Fruit fly (Drosophila melanogaster): ENCODE measurements around the gene CG32104.

Gene CG32104

dm6 chr3L:12442593-12442992 is 43.5 kb upstream of the CG32104 start (continued):
- TF ChIP-seq HLHmδ (GFP tag; optimal IDR thresholded peaks at IDR 0.05) (no peak), chif (GFP tag; optimal IDR thresholded peaks at IDR 0.05) (no peak), az2 (GFP tag; optimal IDR thresholded peaks at IDR 0.05) (peak; percentile 19), HLH54F (GFP tag; optimal IDR thresholded peaks at IDR 0.05) (no peak), CG12071 (GFP tag; optimal IDR thresholded peaks at IDR 0.05) (no peak), nom (GFP tag; optimal IDR thresholded peaks at IDR 0.05) (peak; percentile 19), CG8478 (optimal IDR thresholded peaks at IDR 0.05) (no peak), Chrac-16 (GFP tag; optimal IDR thresholded peaks at IDR 0.05) (no peak), Opbp (GFP tag; IDR thresholded peaks at IDR 0.05; ENCODE audit: partially characterized antibody) (no peak), lola (GFP tag; optimal IDR thresholded peaks at IDR 0.05) (peak in 1 of 3 experiments; percentile 60), CG7271 (tag; optimal IDR thresholded peaks at IDR 0.05) (no peak), Xrp1 (GFP tag; IDR thresholded peaks at IDR 0.05) (peak; percentile 48; the same call in 1 of the 2 replicates), tgo (GFP tag; IDR thresholded peaks at IDR 0.05) (no peak), gsb (GFP tag; IDR thresholded peaks at IDR 0.05) (no peak), gfzf (GFP tag; optimal IDR thresholded peaks at IDR 0.05) (no peak), hbn (GFP tag; IDR thresholded peaks at IDR 0.05; ENCODE audit: partially characterized antibody) (no peak), B-H1 (GFP tag; IDR thresholded peaks at IDR 0.05) (no peak), CG15479 (GFP tag; optimal IDR thresholded peaks at IDR 0.05) (no peak), Stat92E (GFP tag; optimal IDR thresholded peaks at IDR 0.05) (no peak), zen2 (GFP tag; IDR thresholded peaks at IDR 0.05; ENCODE audit: partially characterized antibody) (no peak), nmo (GFP tag; optimal IDR thresholded peaks at IDR 0.05) (peak; percentile 28), gem (tag; optimal IDR thresholded peaks at IDR 0.05) (peak; percentile 39), dmrt11E (tag; optimal IDR thresholded peaks at IDR 0.05) (peak; percentile 64), Tbp (GFP tag; optimal IDR thresholded peaks at IDR 0.05) (no peak), Jarid2 (GFP tag; optimal IDR thresholded peaks at IDR 0.05) (no peak), gce (GFP tag; IDR thresholded peaks at IDR 0.05) (no peak), Blimp-1 (GFP tag; optimal IDR thresholded peaks at IDR 0.05) (peak; percentile 8), CG15073 (GFP tag; optimal IDR thresholded peaks at IDR 0.05) (no peak), Six4 (GFP tag; optimal IDR thresholded peaks at IDR 0.05) (no peak), wek (GFP tag; optimal IDR thresholded peaks at IDR 0.05) (no peak), Dek (tag; optimal IDR thresholded peaks at IDR 0.05) (no peak), MESR4 (GFP tag; optimal IDR thresholded peaks at IDR 0.05) (no peak), CG32767 (GFP tag; IDR thresholded peaks at IDR 0.05) (no peak), row (GFP tag; IDR thresholded peaks at IDR 0.05) (peak; percentile 59; the same call in 2 of the 3 replicates), sens (GFP tag) (peak; percentile 68), Drgx (GFP tag; IDR thresholded peaks at IDR 0.05) (0 out of 2 replicates have a peak, but pooled peaks have one; percentile 6), Ada2b (GFP tag; IDR thresholded peaks at IDR 0.05) (no peak), Sry-β (GFP tag; optimal IDR thresholded peaks at IDR 0.05) (no peak), CG32532 (GFP tag; IDR thresholded peaks at IDR 0.05) (no peak), CG16813 (GFP tag; IDR thresholded peaks at IDR 0.05; ENCODE audit: partially characterized antibody) (no peak), NC2β (GFP tag; optimal IDR thresholded peaks at IDR 0.05) (no peak), bbx (GFP tag; IDR thresholded peaks at IDR 0.05; ENCODE audit: partially characterized antibody) (no peak), ato (GFP tag; IDR thresholded peaks at IDR 0.05; ENCODE audit: partially characterized antibody) (no peak), pros (GFP tag; optimal IDR thresholded peaks at IDR 0.05) (no peak), gcm2 (GFP tag; optimal IDR thresholded peaks at IDR 0.05) (no peak), dmrt99B (tag; optimal IDR thresholded peaks at IDR 0.05) (no peak), CG15011 (GFP tag; optimal IDR thresholded peaks at IDR 0.05) (no peak), CG4424 (GFP tag; optimal IDR thresholded peaks at IDR 0.05) (peak; percentile 1), CG18262 (tag; optimal IDR thresholded peaks at IDR 0.05) (peak; percentile 43), CG10565 (GFP tag; optimal IDR thresholded peaks at IDR 0.05) (no peak)
